Worm (Caenorhabditis elegans): ENCODE data around the gene his-39.

- TF ChIP-seq ZK546.5 (tag; optimal IDR thresholded peaks at IDR 0.05) (no peak), alr-1 (tag; optimal IDR thresholded peaks at IDR 0.05) (no peak), nhr-25 (tag; optimal IDR thresholded peaks at IDR 0.05) (no peak), snpc-4 (tag; optimal IDR thresholded peaks at IDR 0.05) (no peak), unc-62 (GFP tag; optimal IDR thresholded peaks at IDR 0.05) (no peak), F13H6.1 (tag; optimal IDR thresholded peaks at IDR 0.05) (no peak), unc-55 (GFP tag; optimal IDR thresholded peaks at IDR 0.05) (no peak), ceh-82 (tag; optimal IDR thresholded peaks at IDR 0.05) (no peak), lin-39 (tag; optimal IDR thresholded peaks at IDR 0.05) (no peak), nhr-129 (tag; optimal IDR thresholded peaks at IDR 0.05) (no peak), elt-3 (tag; optimal IDR thresholded peaks at IDR 0.05) (no peak), ztf-11 (tag; optimal IDR thresholded peaks at IDR 0.05) (no peak)
Observed at ce11 chrV:8536213-8536612, at the start of gene his-39.

Measured in whole organism, L2 larva.